Fruit fly (Drosophila melanogaster) whole organism, embryonic: Measurements from ENCODE around the gene CG5611.

Source experiments
- Adf1 ChIP-seq: fragments of 200-800 bp; sonication (Bioruptor generic); IDR thresholded peaks from 2 replicates; pipeline ENCODE4 v1.3.6; 2022; ENCODE audit warnings: missing biosample characterization, missing genetic modification characterization
- Aef1 ChIP-seq: fragments of 200-800 bp; sonication (Bioruptor generic); IDR thresholded peaks from 3 replicates; pipeline ENCODE4 v1.3.6; 2022; ENCODE audit warnings: missing biosample characterization, missing genetic modification characterization
- CG12104 ChIP-seq: fragments of 200-800 bp; sonication (Bioruptor generic); optimal IDR thresholded peaks from 3 replicates; lab custom pipeline; 2016; ENCODE audit warnings: missing biosample characterization, missing genetic modification characterization
- CG12391 ChIP-seq: fragments of 200-800 bp; sonication (Bioruptor generic); optimal IDR thresholded peaks from 3 replicates; lab custom pipeline; 2018; ENCODE audit warnings: missing biosample characterization, mild to moderate bottlenecking, missing genetic modification characterization, moderate library complexity
- CG14860 ChIP-seq: fragments of 200-800 bp; sonication (Bioruptor generic); IDR thresholded peaks from 3 replicates; pipeline ENCODE4 v1.3.6; 2022; ENCODE audit warnings: missing biosample characterization, missing genetic modification characterization; ENCODE audit not compliant: partially characterized antibody
- CG15011 ChIP-seq: fragments of 200-800 bp; sonication (Bioruptor generic); optimal IDR thresholded peaks from 3 replicates; lab custom pipeline; 2018; ENCODE audit warnings: missing biosample characterization, mild to moderate bottlenecking, missing genetic modification characterization
- CG15073 ChIP-seq: fragments of 200-800 bp; sonication (Bioruptor generic); optimal IDR thresholded peaks from 2 replicates; lab custom pipeline; 2016; ENCODE audit warnings: missing biosample characterization, missing genetic modification characterization
- CG15269 ChIP-seq: fragments of 200-800 bp; sonication (Bioruptor generic); optimal IDR thresholded peaks from 2 replicates; lab custom pipeline; 2018; ENCODE audit warnings: missing biosample characterization, mild to moderate bottlenecking, missing genetic modification characterization, moderate library complexity
- CG1529 ChIP-seq: fragments of 200-800 bp; sonication (Bioruptor generic); optimal IDR thresholded peaks from 3 replicates; lab custom pipeline; 2018; ENCODE audit warnings: missing biosample characterization, missing genetic modification characterization
- CG16815 ChIP-seq: fragments of 200-800 bp; sonication (Bioruptor generic); optimal IDR thresholded peaks from 3 replicates; lab custom pipeline; 2017; ENCODE audit warnings: missing biosample characterization, mild to moderate bottlenecking, missing genetic modification characterization
- CG17568 ChIP-seq: fragments of 200-800 bp; sonication (Bioruptor generic); optimal IDR thresholded peaks from 2 replicates; lab custom pipeline; 2018; ENCODE audit warnings: missing biosample characterization, mild to moderate bottlenecking, missing genetic modification characterization, moderate library complexity
- CG32767 ChIP-seq: fragments of 200-800 bp; sonication (Bioruptor generic); IDR thresholded peaks from 2 replicates; pipeline ENCODE4 v1.3.6; 2022; ENCODE audit warnings: missing biosample characterization, missing genetic modification characterization
- CG6689 ChIP-seq: fragments of 200-800 bp; sonication (Bioruptor generic); IDR thresholded peaks from 2 replicates; pipeline ENCODE4 v1.3.6; 2022; ENCODE audit warnings: missing biosample characterization, missing genetic modification characterization
- CG7556 ChIP-seq: fragments of 200-800 bp; sonication (Bioruptor generic); optimal IDR thresholded peaks from 2 replicates; lab custom pipeline; 2017; ENCODE audit warnings: missing biosample characterization, mild to moderate bottlenecking, missing genetic modification characterization
- CG7839 ChIP-seq: fragments of 200-800 bp; sonication (Bioruptor generic); optimal IDR thresholded peaks from 3 replicates; lab custom pipeline; 2018; ENCODE audit warnings: missing biosample characterization, mild to moderate bottlenecking, missing genetic modification characterization, moderate library complexity
- CG8089 ChIP-seq: fragments of 200-800 bp; sonication (Bioruptor generic); optimal IDR thresholded peaks from 3 replicates; lab custom pipeline; 2016; ENCODE audit warnings: missing biosample characterization, missing genetic modification characterization
- Chrac-16 ChIP-seq: fragments of 200-800 bp; sonication (Bioruptor generic); optimal IDR thresholded peaks from 3 replicates; lab custom pipeline; 2016; ENCODE audit warnings: missing biosample characterization, missing genetic modification characterization
- Dip2 ChIP-seq: fragments of 200-800 bp; sonication (Bioruptor generic); IDR thresholded peaks from 2 replicates; pipeline ENCODE4 v1.3.6; 2022; ENCODE audit warnings: missing biosample characterization, missing genetic modification characterization
- Dip3 ChIP-seq: fragments of 200-800 bp; sonication (Bioruptor generic); optimal IDR thresholded peaks from 3 replicates; lab custom pipeline; 2016; ENCODE audit warnings: missing biosample characterization, missing genetic modification characterization
- GATAe ChIP-seq: fragments of 200-800 bp; sonication (Bioruptor generic); conservative IDR thresholded peaks from 2 replicates; pipeline ENCODE4 v1.3.6; 2022; ENCODE audit warnings: missing biosample characterization, missing genetic modification characterization
- HHEX ChIP-seq: fragments of 200-800 bp; sonication (Bioruptor generic); optimal IDR thresholded peaks from 3 replicates; lab custom pipeline; 2017; ENCODE audit warnings: missing biosample characterization, mild to moderate bottlenecking, missing genetic modification characterization, missing genetic modification reagents
- Hsf ChIP-seq: fragments of 200-800 bp; sonication (Bioruptor generic); optimal IDR thresholded peaks from 3 replicates; lab custom pipeline; 2016; ENCODE audit warnings: missing biosample characterization, missing genetic modification characterization
- Kr ChIP-seq: fragments of 200-800 bp; sonication (Bioruptor generic); optimal IDR thresholded peaks from 2 replicates; lab custom pipeline; 2017; ENCODE audit warnings: missing biosample characterization, mild to moderate bottlenecking, missing genetic modification characterization
- Lpt ChIP-seq: fragments of >200 bp; optimal IDR thresholded peaks from 2 replicates; lab custom pipeline; 2018; ENCODE audit warnings: missing biosample characterization, missing genetic modification characterization
- Nf-YC ChIP-seq: fragments of 200-800 bp; optimal IDR thresholded peaks from 3 replicates; lab custom pipeline; 2019; ENCODE audit warnings: missing biosample characterization, mild to moderate bottlenecking, missing genetic modification characterization, moderate library complexity
- Optix ChIP-seq: fragments of 200-800 bp; sonication (Bioruptor generic); IDR thresholded peaks from 3 replicates; pipeline ENCODE4 v1.3.6; 2022; ENCODE audit warnings: missing biosample characterization, missing genetic modification characterization
- Ptx1 ChIP-seq: fragments of 200-800 bp; sonication (Bioruptor generic); IDR thresholded peaks from 2 replicates; pipeline ENCODE4 v1.3.6; 2022; ENCODE audit warnings: missing biosample characterization, missing genetic modification characterization
- Scr ChIP-seq: fragments of 200-800 bp; sonication (Bioruptor generic); IDR thresholded peaks from 2 replicates; pipeline ENCODE4 v1.3.6; 2022; ENCODE audit warnings: missing biosample characterization, missing genetic modification characterization; ENCODE audit not compliant: partially characterized antibody
- Sox100B ChIP-seq: fragments of 200-800 bp; sonication (Bioruptor generic); optimal IDR thresholded peaks from 3 replicates; lab custom pipeline; 2018; ENCODE audit warnings: missing biosample characterization, mild to moderate bottlenecking, missing genetic modification characterization
- Sry-δ ChIP-seq: fragments of 200-800 bp; sonication (Bioruptor generic); optimal IDR thresholded peaks from 2 replicates; lab custom pipeline; 2016; ENCODE audit warnings: missing biosample characterization, missing genetic modification characterization
- Tbp ChIP-seq: fragments of >200 bp; optimal IDR thresholded peaks from 2 replicates; lab custom pipeline; 2018; ENCODE audit warnings: missing biosample characterization, missing genetic modification characterization
- Trl ChIP-seq, 3 experiments: fragments of >200 bp in 2 of 3; fragments of 200-800 bp in 1 of 3; sonication (Bioruptor generic) in 1 of 3; optimal IDR thresholded peaks; 2 replicates in 1 of 3; 3 replicates in 2 of 3; lab custom pipeline; 2016 to 2017; ENCODE audit warnings: missing biosample characterization in 1 of 3, missing genetic modification characterization in 1 of 3
- cwo ChIP-seq: fragments of 200-800 bp; sonication (Bioruptor generic); optimal IDR thresholded peaks from 3 replicates; lab custom pipeline; 2017; ENCODE audit warnings: missing biosample characterization, missing genetic modification characterization, mild to moderate bottlenecking, moderate library complexity, missing genetic modification reagents
- disco-r ChIP-seq: fragments of 200-800 bp; sonication (Bioruptor generic); optimal IDR thresholded peaks from 2 replicates; lab custom pipeline; 2016; ENCODE audit warnings: missing biosample characterization, missing genetic modification characterization
- fd3F ChIP-seq: fragments of 200-800 bp; sonication (Bioruptor generic); optimal IDR thresholded peaks from 2 replicates; lab custom pipeline; 2018; ENCODE audit warnings: missing biosample characterization, mild to moderate bottlenecking, missing genetic modification characterization, moderate library complexity
- fd64A ChIP-seq: fragments of 200-800 bp; sonication (Bioruptor generic); optimal IDR thresholded peaks from 3 replicates; lab custom pipeline; 2018; ENCODE audit warnings: missing biosample characterization, mild to moderate bottlenecking, missing genetic modification characterization
- fru ChIP-seq: fragments of >200 bp; optimal IDR thresholded peaks from 2 replicates; lab custom pipeline; 2017
- ftz-f1 ChIP-seq: fragments of 200-800 bp; sonication (Bioruptor generic); optimal IDR thresholded peaks from 2 replicates; lab custom pipeline; 2016; ENCODE audit warnings: missing biosample characterization, missing genetic modification characterization
- gsb-n ChIP-seq: fragments of 200-800 bp; sonication (Bioruptor generic); optimal IDR thresholded peaks from 3 replicates; lab custom pipeline; 2018; ENCODE audit warnings: missing biosample characterization, mild to moderate bottlenecking, missing genetic modification characterization
- kah ChIP-seq: fragments of 200-800 bp; sonication (Bioruptor generic); optimal IDR thresholded peaks from 2 replicates; lab custom pipeline; 2018; ENCODE audit warnings: missing biosample characterization, mild to moderate bottlenecking, missing genetic modification characterization
- nerfin-1 ChIP-seq: fragments of 200-800 bp; sonication (Bioruptor generic); optimal IDR thresholded peaks from 3 replicates; lab custom pipeline; 2019; ENCODE audit warnings: missing biosample characterization, mild to moderate bottlenecking, missing genetic modification characterization, moderate library complexity
- phol ChIP-seq: fragments of 200-800 bp; sonication (Bioruptor generic); optimal IDR thresholded peaks from 3 replicates; lab custom pipeline; 2018; ENCODE audit warnings: missing biosample characterization, mild to moderate bottlenecking, missing genetic modification characterization, moderate library complexity
- rib ChIP-seq: fragments of 200-800 bp; sonication (Bioruptor generic); IDR thresholded peaks from 2 replicates; pipeline ENCODE4 v1.3.6; 2022; ENCODE audit warnings: missing biosample characterization, missing genetic modification characterization
- salm ChIP-seq: fragments of 200-800 bp; sonication (Bioruptor generic); optimal IDR thresholded peaks from 2 replicates; lab custom pipeline; 2018; ENCODE audit warnings: missing biosample characterization, mild to moderate bottlenecking, missing genetic modification characterization
- sd ChIP-seq: fragments of 200-800 bp; sonication (Bioruptor generic); optimal IDR thresholded peaks from 3 replicates; lab custom pipeline; 2018; ENCODE audit warnings: missing biosample characterization, mild to moderate bottlenecking, missing genetic modification characterization, moderate library complexity
- slp2 ChIP-seq: fragments of 200-800 bp; sonication (Bioruptor generic); optimal IDR thresholded peaks from 2 replicates; lab custom pipeline; 2016; ENCODE audit warnings: missing biosample characterization, missing genetic modification characterization
- sna ChIP-seq: fragments of 200-800 bp; sonication (Bioruptor generic); IDR thresholded peaks from 2 replicates; pipeline ENCODE4 v1.3.6; 2022; ENCODE audit warnings: missing biosample characterization, missing genetic modification characterization; ENCODE audit not compliant: partially characterized antibody
- so ChIP-seq: fragments of 200-800 bp; sonication (Bioruptor generic); IDR thresholded peaks from 3 replicates; pipeline ENCODE4 v1.3.6; 2022; ENCODE audit warnings: missing biosample characterization, missing genetic modification characterization
- tna ChIP-seq: fragments of 200-800 bp; sonication (Bioruptor generic); IDR thresholded peaks from 2 replicates; pipeline ENCODE4 v1.3.6; 2022; ENCODE audit warnings: missing biosample characterization, missing genetic modification characterization; ENCODE audit not compliant: partially characterized antibody
- trem ChIP-seq: fragments of 200-800 bp; optimal IDR thresholded peaks from 3 replicates; lab custom pipeline; 2019; ENCODE audit warnings: missing biosample characterization, mild to moderate bottlenecking, missing genetic modification characterization, moderate library complexity

The CG5611 gene

dm6 chr3R:27636010-27636584, at the start of gene CG5611, which contains the start of gene Mtl (continued):
- TF ChIP-seq phol (tag; lab: Kevin White, UChicago) (peak; percentile 100), Dip2 (GFP tag; lab: Robert Waterston, UW) (peak; percentile 83), CG7556 (GFP tag; lab: Kevin White, UChicago) (peak; percentile 99), Sox100B (GFP tag; lab: Kevin White, UChicago) (peak; percentile 99), disco-r (GFP tag; lab: Kevin White, UChicago) (peak; percentile 88), CG17568 (GFP tag; lab: Kevin White, UChicago) (peak; percentile 99), nerfin-1 (tag; lab: Kevin White, UChicago) (peak; percentile 99), fru (lab: Kevin White, UChicago) (no peak), CG15073 (peak; percentile 93), CG12391 (tag; lab: Kevin White, UChicago) (peak; percentile 100), CG32767 (GFP tag; lab: Robert Waterston, UW) (peak; percentile 100), rib (GFP tag; lab: Robert Waterston, UW) (peak; percentile 100), kah (GFP tag; lab: Kevin White, UChicago) (peak; percentile 98), Lpt (no peak), HHEX (GFP tag; lab: Kevin White, UChicago) (peak; percentile 100), Chrac-16 (GFP tag; lab: Kevin White, UChicago) (peak; percentile 100), CG7839 (tag; lab: Kevin White, UChicago) (peak; percentile 100), CG15269 (tag; lab: Kevin White, UChicago) (peak; percentile 100), tna (GFP tag; lab: Robert Waterston, UW) (no peak), Adf1 (GFP tag; lab: Robert Waterston, UW) (peak; percentile 95), CG12104 (GFP tag; lab: Kevin White, UChicago) (peak; percentile 99), Kr (GFP tag; lab: Kevin White, UChicago) (peak; percentile 80), Aef1 (GFP tag; lab: Robert Waterston, UW) (peak; percentile 100), CG1529 (peak; percentile 99), Tbp (peak; percentile 77), trem (peak; percentile 97), ftz-f1 (GFP tag; lab: Kevin White, UChicago) (peak; percentile 93), CG8089 (GFP tag; lab: Kevin White, UChicago) (peak; percentile 96), Trl (optimal IDR thresholded peaks at IDR 0.05; lab: Kevin White, UChicago) (peak; percentile 81 to 91), Trl (GFP tag; optimal IDR thresholded peaks at IDR 0.05; lab: Kevin White, UChicago) (peak; percentile 97), CG6689 (peak; percentile 100), fd3F (peak; percentile 100), GATAe (GFP tag; lab: Robert Waterston, UW) (peak; percentile 99), CG15011 (GFP tag; lab: Kevin White, UChicago) (peak; percentile 99), salm (tag; lab: Kevin White, UChicago) (peak; percentile 99), CG14860 (no peak), Hsf (peak; percentile 99), CG16815 (GFP tag; lab: Kevin White, UChicago) (peak; percentile 100), so (peak; percentile 100), fd64A (GFP tag; lab: Kevin White, UChicago) (peak; percentile 99), slp2 (peak; percentile 95), Ptx1 (peak; percentile 100), Dip3 (peak; percentile 98), sna (GFP tag; lab: Robert Waterston, UW) (no peak), gsb-n (tag; lab: Kevin White, UChicago) (peak; percentile 100), Optix (GFP tag; lab: Robert Waterston, UW) (peak; percentile 99), cwo (GFP tag; lab: Kevin White, UChicago) (peak; percentile 98), Nf-YC (tag; lab: Kevin White, UChicago) (peak; percentile 94), Sry-δ (GFP tag; lab: Kevin White, UChicago) (peak; percentile 69), Scr (GFP tag; lab: Robert Waterston, UW) (peak; percentile 36; the same call in 1 of the 2 replicates), sd (peak; percentile 97)
